Fruit fly (Drosophila melanogaster): ENCODE results near the gene cup.

- TF ChIP-seq Myc (optimal IDR thresholded peaks at IDR 0.05) (no peak), psq (optimal IDR thresholded peaks at IDR 0.05) (no peak), Sin3A (optimal IDR thresholded peaks at IDR 0.05) (no peak), insv (optimal IDR thresholded peaks at IDR 0.05) (no peak)
These were observed 30.4 kb downstream of the cup start for dm6 chr2L:6693794-6694254.
